Worm (Caenorhabditis elegans): ENCODE measurements around the gene nse-4.

ce11 chrIV:11467413-11467812 lies 13.2 kb upstream of the nse-4 start, which contains the start of gene C10C6.7:
- no peak for TF ChIP-seq nhr-67 (tag; optimal IDR thresholded peaks at IDR 0.05)
- TF ChIP-seq skn-1 (tag; optimal IDR thresholded peaks at IDR 0.05): no peak
- TF ChIP-seq elt-2 (tag; optimal IDR thresholded peaks at IDR 0.05): no peak
- no peak for TF ChIP-seq ceh-82 (tag; optimal IDR thresholded peaks at IDR 0.05)
- TF ChIP-seq pqm-1 (tag; optimal IDR thresholded peaks at IDR 0.05): no peak
- TF ChIP-seq mdl-1 (tag; optimal IDR thresholded peaks at IDR 0.05): no peak
- no peak for TF ChIP-seq nhr-237 (tag; optimal IDR thresholded peaks at IDR 0.05)
